Fruit fly (Drosophila melanogaster) whole organism, embryonic: ENCODE measurements around the gene Trf.

Experiments
- CG10274 ChIP-seq: fragments of 200-800 bp; sonication (Bioruptor generic); optimal IDR thresholded peaks from 3 replicates; lab custom pipeline; 2017; ENCODE audit warnings: missing biosample characterization, mild to moderate bottlenecking, missing genetic modification characterization
- CG10431 ChIP-seq: fragments of 200-800 bp; sonication (Bioruptor generic); optimal IDR thresholded peaks from 3 replicates; lab custom pipeline; 2018; ENCODE audit warnings: missing biosample characterization, mild to moderate bottlenecking, missing genetic modification characterization
- CG11085 ChIP-seq: fragments of 200-800 bp; sonication (Bioruptor generic); IDR thresholded peaks from 2 replicates; pipeline ENCODE4 v1.3.6; 2022; ENCODE audit warnings: missing biosample characterization, missing genetic modification characterization
- CG12236 ChIP-seq: fragments of 200-800 bp; sonication (Bioruptor generic); optimal IDR thresholded peaks from 2 replicates; lab custom pipeline; 2016; ENCODE audit warnings: missing biosample characterization, missing genetic modification characterization
- CG12769 ChIP-seq: fragments of 200-800 bp; sonication (Bioruptor generic); optimal IDR thresholded peaks from 2 replicates; lab custom pipeline; 2019; ENCODE audit warnings: missing biosample characterization, mild to moderate bottlenecking, missing genetic modification characterization, moderate library complexity
- CG17612 ChIP-seq: fragments of 200-800 bp; sonication (Bioruptor generic); IDR thresholded peaks from 2 replicates; pipeline ENCODE4 v1.3.6; 2022; ENCODE audit warnings: missing biosample characterization, missing genetic modification characterization
- CG17912 ChIP-seq: fragments of 200-800 bp; sonication (Bioruptor generic); optimal IDR thresholded peaks from 2 replicates; lab custom pipeline; 2018; ENCODE audit warnings: missing biosample characterization, mild to moderate bottlenecking, missing genetic modification characterization
- CG2120 ChIP-seq: fragments of 200-800 bp; sonication (Bioruptor generic); optimal IDR thresholded peaks from 3 replicates; lab custom pipeline; 2016; ENCODE audit warnings: missing biosample characterization, missing genetic modification characterization
- CG31365 ChIP-seq: fragments of 200-800 bp; sonication (Bioruptor generic); optimal IDR thresholded peaks from 2 replicates; lab custom pipeline; 2018; ENCODE audit warnings: missing biosample characterization, mild to moderate bottlenecking, missing genetic modification characterization
- CG31388 ChIP-seq: fragments of 200-800 bp; sonication (Bioruptor generic); optimal IDR thresholded peaks from 2 replicates; lab custom pipeline; 2016; ENCODE audit warnings: missing biosample characterization, missing genetic modification characterization
- CG4424 ChIP-seq: fragments of 200-800 bp; sonication (Bioruptor generic); optimal IDR thresholded peaks from 3 replicates; lab custom pipeline; 2016; ENCODE audit warnings: missing biosample characterization, missing genetic modification characterization
- CG7987 ChIP-seq: fragments of 200-800 bp; sonication (Bioruptor generic); optimal IDR thresholded peaks from 2 replicates; lab custom pipeline; 2018; ENCODE audit warnings: missing biosample characterization, mild to moderate bottlenecking, missing genetic modification characterization, moderate library complexity
- CG8089 ChIP-seq: fragments of 200-800 bp; sonication (Bioruptor generic); optimal IDR thresholded peaks from 3 replicates; lab custom pipeline; 2016; ENCODE audit warnings: missing biosample characterization, missing genetic modification characterization
- CG8281 ChIP-seq: fragments of 200-800 bp; sonication (Bioruptor generic); optimal IDR thresholded peaks from 2 replicates; lab custom pipeline; 2018; ENCODE audit warnings: missing biosample characterization, mild to moderate bottlenecking, missing genetic modification characterization, moderate library complexity
- CG8478 ChIP-seq: fragments of >200 bp; optimal IDR thresholded peaks from 2 replicates; lab custom pipeline; 2018
- CG9817 ChIP-seq: fragments of 200-800 bp; sonication (Bioruptor generic); optimal IDR thresholded peaks from 2 replicates; lab custom pipeline; 2018; ENCODE audit warnings: missing biosample characterization, mild to moderate bottlenecking, missing genetic modification characterization, moderate library complexity
- CHES-1-like ChIP-seq: fragments of 200-800 bp; sonication (Bioruptor generic); optimal IDR thresholded peaks from 2 replicates; lab custom pipeline; 2016; ENCODE audit warnings: missing biosample characterization, missing genetic modification characterization
- Deaf1 ChIP-seq: fragments of 200-800 bp; optimal IDR thresholded peaks from 3 replicates; lab custom pipeline; 2019; ENCODE audit warnings: missing biosample characterization, mild to moderate bottlenecking, missing genetic modification characterization, moderate library complexity
- Drgx ChIP-seq: fragments of 200-800 bp; sonication (Bioruptor generic); IDR thresholded peaks from 2 replicates; pipeline ENCODE4 v1.3.6; 2022; ENCODE audit warnings: missing biosample characterization, missing genetic modification characterization
- Ets97D ChIP-seq: fragments of 200-800 bp; sonication (Bioruptor generic); optimal IDR thresholded peaks from 3 replicates; lab custom pipeline; 2016; ENCODE audit warnings: missing biosample characterization, missing genetic modification characterization
- Fer2 ChIP-seq: fragments of 200-800 bp; sonication (Bioruptor generic); optimal IDR thresholded peaks from 2 replicates; lab custom pipeline; 2018; ENCODE audit warnings: missing biosample characterization, mild to moderate bottlenecking, missing genetic modification characterization, moderate library complexity
- HLH54F ChIP-seq: fragments of 200-800 bp; sonication (Bioruptor generic); optimal IDR thresholded peaks from 3 replicates; lab custom pipeline; 2016; ENCODE audit warnings: missing biosample characterization, missing genetic modification characterization
- HmgZ ChIP-seq: fragments of 200-800 bp; sonication (Bioruptor generic); optimal IDR thresholded peaks from 2 replicates; lab custom pipeline; 2018; ENCODE audit warnings: missing biosample characterization, mild to moderate bottlenecking, missing genetic modification characterization
- NfI ChIP-seq: fragments of 200-800 bp; sonication (Bioruptor generic); optimal IDR thresholded peaks from 3 replicates; lab custom pipeline; 2018; ENCODE audit warnings: missing biosample characterization, mild to moderate bottlenecking, missing genetic modification characterization, moderate library complexity
- Oli ChIP-seq: fragments of 200-800 bp; sonication (Bioruptor generic); optimal IDR thresholded peaks from 2 replicates; lab custom pipeline; 2018; ENCODE audit warnings: missing biosample characterization, mild to moderate bottlenecking, missing genetic modification characterization, moderate library complexity
- Ptx1 ChIP-seq: fragments of 200-800 bp; sonication (Bioruptor generic); IDR thresholded peaks from 2 replicates; pipeline ENCODE4 v1.3.6; 2022; ENCODE audit warnings: missing biosample characterization, missing genetic modification characterization
- Sox102F ChIP-seq: fragments of 200-800 bp; sonication (Bioruptor generic); optimal IDR thresholded peaks from 2 replicates; lab custom pipeline; 2018; ENCODE audit warnings: missing biosample characterization, mild to moderate bottlenecking, missing genetic modification characterization, moderate library complexity
- Stat92E ChIP-seq, 3 experiments: fragments of >200 bp in 2 of 3; fragments of 200-800 bp in 1 of 3; sonication (Bioruptor generic) in 1 of 3; optimal IDR thresholded peaks; 2 replicates each; lab custom pipeline; 2017 to 2019; ENCODE audit warnings: missing biosample characterization in 3 of 3, missing genetic modification characterization in 3 of 3, mild to moderate bottlenecking in 1 of 3, moderate library complexity in 1 of 3
- TFAM ChIP-seq: fragments of 200-800 bp; sonication (Bioruptor generic); optimal IDR thresholded peaks from 2 replicates; lab custom pipeline; 2017; ENCODE audit warnings: missing biosample characterization, missing genetic modification characterization, inconsistent platforms
- Vsx1 ChIP-seq: fragments of 200-800 bp; sonication (Bioruptor generic); optimal IDR thresholded peaks from 2 replicates; lab custom pipeline; 2017; ENCODE audit warnings: missing biosample characterization, mild to moderate bottlenecking, missing genetic modification characterization, missing genetic modification reagents
- ab ChIP-seq: fragments of 200-800 bp; sonication (Bioruptor generic); optimal IDR thresholded peaks from 2 replicates; lab custom pipeline; 2016; ENCODE audit warnings: missing biosample characterization, missing genetic modification characterization
- br ChIP-seq: fragments of >200 bp; optimal IDR thresholded peaks from 2 replicates; lab custom pipeline; 2017
- cato ChIP-seq: fragments of 200-800 bp; sonication (Bioruptor generic); optimal IDR thresholded peaks from 2 replicates; lab custom pipeline; 2016; ENCODE audit warnings: missing biosample characterization, missing genetic modification characterization, borderline replicate concordance
- cwo ChIP-seq: fragments of 200-800 bp; sonication (Bioruptor generic); optimal IDR thresholded peaks from 3 replicates; lab custom pipeline; 2017; ENCODE audit warnings: missing biosample characterization, missing genetic modification characterization, mild to moderate bottlenecking, moderate library complexity, missing genetic modification reagents
- dmrt11E ChIP-seq: fragments of 200-800 bp; sonication (Bioruptor generic); optimal IDR thresholded peaks from 3 replicates; lab custom pipeline; 2018; ENCODE audit warnings: missing biosample characterization, mild to moderate bottlenecking, missing genetic modification characterization, moderate library complexity
- eve ChIP-seq, 2 experiments: fragments of >200 bp; optimal IDR thresholded peaks; 2 replicates each; lab custom pipeline; 2017; ENCODE audit warnings: missing biosample characterization in 2 of 2, missing genetic modification characterization in 2 of 2
- fd3F ChIP-seq: fragments of 200-800 bp; sonication (Bioruptor generic); optimal IDR thresholded peaks from 2 replicates; lab custom pipeline; 2018; ENCODE audit warnings: missing biosample characterization, mild to moderate bottlenecking, missing genetic modification characterization, moderate library complexity
- hth ChIP-seq: fragments of >200 bp; optimal IDR thresholded peaks from 2 replicates; lab custom pipeline; 2017; ENCODE audit warnings: inconsistent platforms
- klu ChIP-seq: fragments of 200-800 bp; sonication (Bioruptor generic); IDR thresholded peaks from 2 replicates; pipeline ENCODE4 v1.3.6; 2022; ENCODE audit warnings: missing biosample characterization, missing genetic modification characterization
- lab ChIP-seq: fragments of 200-800 bp; sonication (Bioruptor generic); optimal IDR thresholded peaks from 3 replicates; lab custom pipeline; 2017; ENCODE audit warnings: missing biosample characterization, missing genetic modification characterization, mild to moderate bottlenecking, moderate library complexity, missing genetic modification reagents
- lilli ChIP-seq: fragments of 200-800 bp; sonication (Bioruptor generic); optimal IDR thresholded peaks from 3 replicates; lab custom pipeline; 2016; ENCODE audit warnings: missing biosample characterization, missing genetic modification characterization
- luna ChIP-seq: fragments of 200-800 bp; sonication (Bioruptor generic); optimal IDR thresholded peaks from 2 replicates; lab custom pipeline; 2016; ENCODE audit warnings: missing biosample characterization, missing genetic modification characterization
- pan ChIP-seq, 4 experiments: fragments of >200 bp in 3 of 4; fragments of 200-800 bp in 1 of 4; sonication (Bioruptor generic) in 1 of 4; optimal IDR thresholded peaks in 3 of 4; IDR thresholded peaks in 1 of 4; 2 replicates each; pipeline versions ENCODE4 v1.3.6 to Lab custom; 2017 to 2022; ENCODE audit warnings: missing biosample characterization in 2 of 4, missing genetic modification characterization in 2 of 4, mixed read lengths in 1 of 4
- so ChIP-seq: fragments of 200-800 bp; sonication (Bioruptor generic); IDR thresholded peaks from 3 replicates; pipeline ENCODE4 v1.3.6; 2022; ENCODE audit warnings: missing biosample characterization, missing genetic modification characterization
- sob ChIP-seq: fragments of 200-800 bp; sonication (Bioruptor generic); IDR thresholded peaks from 2 replicates; pipeline ENCODE4 v1.3.6; 2022; ENCODE audit warnings: missing biosample characterization, missing genetic modification characterization
- sr ChIP-seq: fragments of 200-800 bp; sonication (Bioruptor generic); IDR thresholded peaks from 3 replicates; pipeline ENCODE4 v1.3.6; 2022; ENCODE audit warnings: missing biosample characterization, missing genetic modification characterization
- ssp ChIP-seq: fragments of 200-800 bp; sonication (Bioruptor generic); IDR thresholded peaks from 2 replicates; pipeline ENCODE4 v1.3.6; 2022; ENCODE audit warnings: missing biosample characterization, missing genetic modification characterization
- tll ChIP-seq, 2 experiments: fragments of 200-800 bp in 1 of 2; fragments of >200 bp in 1 of 2; sonication (Bioruptor generic) in 1 of 2; optimal IDR thresholded peaks; 2 replicates each; lab custom pipeline; 2017 to 2019; ENCODE audit warnings: missing biosample characterization in 2 of 2, missing genetic modification characterization in 2 of 2, mild to moderate bottlenecking in 1 of 2, moderate library complexity in 1 of 2
- usp ChIP-seq: fragments of >200 bp; optimal IDR thresholded peaks from 2 replicates; lab custom pipeline; 2017; ENCODE audit warnings: missing biosample characterization, missing genetic modification characterization
- vvl ChIP-seq: fragments of 200-800 bp; sonication (Bioruptor generic); IDR thresholded peaks from 2 replicates; pipeline ENCODE4 v1.3.6; 2022; ENCODE audit warnings: missing biosample characterization, missing genetic modification characterization

Gene Trf

dm6 chr2L:8042645-8043281 is 29.9 kb upstream of the Trf start, which contains the start of gene RpL36A (continued):
- peak; percentile 56 for TF ChIP-seq lilli (GFP tag; lab: Kevin White, UChicago)
- no peak for TF ChIP-seq Drgx (GFP tag; lab: Robert Waterston, UW)
- TF ChIP-seq vvl = peak; percentile 74
- TF ChIP-seq ssp (GFP tag; lab: Robert Waterston, UW) = peak; percentile 81
- no peak for TF ChIP-seq CG8478 (lab: Kevin White, UChicago)
- TF ChIP-seq ab (GFP tag; lab: Kevin White, UChicago) = no peak
- TF ChIP-seq HmgZ (tag; lab: Kevin White, UChicago) = peak; percentile 70
- peak; percentile 72 for TF ChIP-seq CG17912 (GFP tag; lab: Kevin White, UChicago)
- TF ChIP-seq CG7987 = peak; percentile 78
- no peak for TF ChIP-seq CG12769 (tag; lab: Kevin White, UChicago)
- no peak for TF ChIP-seq Deaf1
- peak in 1 of 3 experiments; percentile 79 for TF ChIP-seq Stat92E (GFP tag; optimal IDR thresholded peaks at IDR 0.05; lab: Kevin White, UChicago)
- peak; percentile 76; the same call in 2 of the 3 replicates for TF ChIP-seq so (GFP tag; lab: Robert Waterston, UW)
- TF ChIP-seq Vsx1 (GFP tag; lab: Kevin White, UChicago) = no peak
- TF ChIP-seq CG10431 (GFP tag; lab: Kevin White, UChicago) = no peak
- TF ChIP-seq eve (GFP tag; optimal IDR thresholded peaks at IDR 0.05; lab: Kevin White, UChicago) = no peak
- peak; percentile 49 for TF ChIP-seq CG31365 (tag; lab: Kevin White, UChicago)
- peak; percentile 57 for TF ChIP-seq CG2120
- peak; percentile 44 for TF ChIP-seq CG8089 (GFP tag; lab: Kevin White, UChicago)
- TF ChIP-seq fd3F (GFP tag; lab: Kevin White, UChicago) = peak; percentile 43
- TF ChIP-seq Fer2 (tag; lab: Kevin White, UChicago) = no peak
- peak; percentile 35 for TF ChIP-seq dmrt11E (tag; lab: Kevin White, UChicago)
- no peak for TF ChIP-seq pan (optimal IDR thresholded peaks at IDR 0.05; lab: Kevin White, UChicago)
- peak in 1 of 2 experiments; percentile 56 for TF ChIP-seq pan (GFP tag; optimal IDR thresholded peaks at IDR 0.05 in 1 of 2, IDR thresholded peaks at IDR 0.05 in 1 of 2)
- TF ChIP-seq cato = no peak
- no peak for TF ChIP-seq hth
- no peak for TF ChIP-seq cwo (GFP tag; lab: Kevin White, UChicago)
- TF ChIP-seq sr (GFP tag; lab: Robert Waterston, UW) = peak; percentile 30; the same call in 1 of the 3 replicates
- peak; percentile 57 for TF ChIP-seq CG9817 (tag; lab: Kevin White, UChicago)
- TF ChIP-seq CG4424 (GFP tag; lab: Kevin White, UChicago) = peak; percentile 17
- peak; percentile 31 for TF ChIP-seq HLH54F (GFP tag; lab: Kevin White, UChicago)
- TF ChIP-seq NfI = peak; percentile 83
- TF ChIP-seq lab (GFP tag; lab: Kevin White, UChicago) = peak; percentile 77
- peak; percentile 48 for TF ChIP-seq CG12236
- peak; percentile 59 for TF ChIP-seq CHES-1-like (GFP tag; lab: Kevin White, UChicago)
- TF ChIP-seq klu (GFP tag; lab: Robert Waterston, UW) = no peak
- no peak for TF ChIP-seq usp (GFP tag; lab: Kevin White, UChicago)
- peak; percentile 43; the same call in 1 of the 2 replicates for TF ChIP-seq CG11085 (GFP tag; lab: Robert Waterston, UW)
- TF ChIP-seq TFAM = no peak
- TF ChIP-seq Ptx1 (GFP tag; lab: Robert Waterston, UW) = peak; percentile 47
- TF ChIP-seq CG31388 (GFP tag; lab: Kevin White, UChicago) = no peak
- no peak for TF ChIP-seq CG17612 (GFP tag; lab: Robert Waterston, UW)
- TF ChIP-seq Oli (tag; lab: Kevin White, UChicago) = no peak
- no peak for TF ChIP-seq CG10274
- no peak for TF ChIP-seq tll (GFP tag; optimal IDR thresholded peaks at IDR 0.05; lab: Kevin White, UChicago)
- no peak for TF ChIP-seq CG8281 (tag; lab: Kevin White, UChicago)
- no peak for TF ChIP-seq br (lab: Kevin White, UChicago)
- peak; percentile 98 for TF ChIP-seq Ets97D
- no peak for TF ChIP-seq Sox102F (GFP tag; lab: Kevin White, UChicago)
- peak; percentile 39 for TF ChIP-seq luna
- peak; percentile 84 for TF ChIP-seq sob (GFP tag; lab: Robert Waterston, UW)
